Worm (Caenorhabditis elegans) whole organism, L2 larva: ENCODE data around the gene T28A11.13.

Experiments
- C34F6.9 ChIP-seq: fragments of 150-350 bp; optimal IDR thresholded peaks from 2 replicates; lab custom pipeline; 2014; ENCODE audit warnings: missing biosample characterization, missing genetic modification characterization
- R02D3.7 ChIP-seq: fragments of 150-350 bp; optimal IDR thresholded peaks from 2 replicates; lab custom pipeline; 2014; ENCODE audit warnings: missing biosample characterization, missing genetic modification characterization
- Y55F3AM.14 ChIP-seq: fragments of 200-800 bp; sonication (Bioruptor generic); optimal IDR thresholded peaks from 2 replicates; lab custom pipeline; 2018; ENCODE audit warnings: mild to moderate bottlenecking, missing genetic modification characterization, missing compliant biosample characterization
- alr-1 ChIP-seq: fragments of 150-350 bp; optimal IDR thresholded peaks from 2 replicates; lab custom pipeline; 2014; ENCODE audit warnings: missing biosample characterization, missing genetic modification characterization
- aly-2 ChIP-seq: fragments of 150-350 bp; optimal IDR thresholded peaks from 2 replicates; lab custom pipeline; 2014; ENCODE audit warnings: missing biosample characterization, missing genetic modification characterization
- ama-1 ChIP-seq: fragments of 150-350 bp; optimal IDR thresholded peaks from 2 replicates; lab custom pipeline; 2018; ENCODE audit warnings: inconsistent platforms
- ceh-16 ChIP-seq: fragments of 150-350 bp; optimal IDR thresholded peaks from 2 replicates; lab custom pipeline; 2014; ENCODE audit warnings: missing biosample characterization, missing genetic modification characterization
- ceh-82 ChIP-seq: fragments of 150-350 bp; optimal IDR thresholded peaks from 2 replicates; lab custom pipeline; 2014; ENCODE audit warnings: missing biosample characterization, missing genetic modification characterization
- crh-2 ChIP-seq: sonication (generic microtip); optimal IDR thresholded peaks from 2 replicates; lab custom pipeline; 2017; ENCODE audit warnings: missing biosample characterization, missing genetic modification characterization
- dmd-4 ChIP-seq: sonication (generic microtip); optimal IDR thresholded peaks from 2 replicates; lab custom pipeline; 2017; ENCODE audit warnings: missing biosample characterization, missing genetic modification characterization
- egl-27 ChIP-seq: sonication (generic microtip); optimal IDR thresholded peaks from 3 replicates; lab custom pipeline; 2017; ENCODE audit warnings: missing biosample characterization, missing genetic modification reagents, missing genetic modification characterization
- elt-1 ChIP-seq: fragments of 150-350 bp; optimal IDR thresholded peaks from 2 replicates; lab custom pipeline; 2014; ENCODE audit warnings: missing biosample characterization, missing genetic modification characterization
- elt-3 ChIP-seq: sonication (generic microtip); optimal IDR thresholded peaks from 2 replicates; lab custom pipeline; 2017; ENCODE audit warnings: missing biosample characterization, missing genetic modification characterization
- fos-1 ChIP-seq: fragments of 150-350 bp; optimal IDR thresholded peaks from 2 replicates; lab custom pipeline; 2014; ENCODE audit warnings: missing biosample characterization, missing genetic modification characterization
- gmeb-1 ChIP-seq: fragments of 150-350 bp; optimal IDR thresholded peaks from 2 replicates; lab custom pipeline; 2014; ENCODE audit warnings: missing biosample characterization, missing genetic modification characterization
- lin-11 ChIP-seq: fragments of 150-350 bp; sonication (generic microtip); optimal IDR thresholded peaks from 2 replicates; lab custom pipeline; 2014; ENCODE audit warnings: missing biosample characterization, missing genetic modification characterization, inconsistent platforms, mixed read lengths
- lin-13 ChIP-seq: fragments of 150-350 bp; optimal IDR thresholded peaks from 2 replicates; lab custom pipeline; 2014; ENCODE audit warnings: missing biosample characterization, missing genetic modification reagents, missing genetic modification characterization
- lin-39 ChIP-seq: fragments of 150-350 bp; optimal IDR thresholded peaks from 2 replicates; lab custom pipeline; 2014; ENCODE audit warnings: missing biosample characterization, missing genetic modification reagents, missing genetic modification characterization
- lsy-2 ChIP-seq, 2 experiments: fragments of 150-350 bp in 1 of 2; sonication (generic microtip) in 1 of 2; optimal IDR thresholded peaks; 2 replicates each; lab custom pipeline; 2014 to 2017; ENCODE audit warnings: missing biosample characterization in 2 of 2, missing genetic modification characterization in 2 of 2
- mbf-1 ChIP-seq: sonication (generic microtip); optimal IDR thresholded peaks from 2 replicates; lab custom pipeline; 2017; ENCODE audit warnings: missing biosample characterization, missing genetic modification characterization
- mdl-1 ChIP-seq, 2 experiments: fragments of 150-350 bp in 1 of 2; sonication (generic microtip) in 1 of 2; optimal IDR thresholded peaks; 2 replicates each; lab custom pipeline; 2017; ENCODE audit warnings: missing biosample characterization in 2 of 2, missing genetic modification characterization in 2 of 2
- nhr-11 ChIP-seq: fragments of 150-350 bp; optimal IDR thresholded peaks from 2 replicates; lab custom pipeline; 2014; ENCODE audit warnings: missing biosample characterization, missing genetic modification characterization
- nhr-12 ChIP-seq: fragments of 150-350 bp; optimal IDR thresholded peaks from 2 replicates; lab custom pipeline; 2014; ENCODE audit warnings: missing biosample characterization, missing genetic modification characterization
- nhr-129 ChIP-seq: fragments of 150-350 bp; optimal IDR thresholded peaks from 2 replicates; lab custom pipeline; 2014; ENCODE audit warnings: missing biosample characterization, missing genetic modification characterization
- nhr-21 ChIP-seq: fragments of 150-350 bp; optimal IDR thresholded peaks from 2 replicates; lab custom pipeline; 2014; ENCODE audit warnings: missing biosample characterization, missing genetic modification characterization
- nhr-25 ChIP-seq: fragments of 150-350 bp; sonication (generic microtip); optimal IDR thresholded peaks from 3 replicates; lab custom pipeline; 2014; ENCODE audit warnings: missing biosample characterization, missing genetic modification characterization
- nhr-6 ChIP-seq: fragments of 150-350 bp; optimal IDR thresholded peaks from 2 replicates; lab custom pipeline; 2014; ENCODE audit warnings: missing biosample characterization, missing genetic modification characterization
- nhr-77 ChIP-seq: fragments of 150-350 bp; optimal IDR thresholded peaks from 2 replicates; lab custom pipeline; 2014; ENCODE audit warnings: missing biosample characterization, missing genetic modification characterization
- peb-1 ChIP-seq: fragments of 150-350 bp; optimal IDR thresholded peaks from 2 replicates; lab custom pipeline; 2014; ENCODE audit warnings: missing biosample characterization, missing genetic modification characterization
- sem-4 ChIP-seq: fragments of 150-350 bp; optimal IDR thresholded peaks from 2 replicates; lab custom pipeline; 2014; ENCODE audit warnings: missing biosample characterization, missing genetic modification reagents, missing genetic modification characterization
- skn-1 ChIP-seq: sonication (generic microtip); optimal IDR thresholded peaks from 2 replicates; lab custom pipeline; 2017; ENCODE audit warnings: missing biosample characterization, missing genetic modification characterization
- sma-3 ChIP-seq: sonication (generic microtip); optimal IDR thresholded peaks from 2 replicates; lab custom pipeline; 2016; ENCODE audit warnings: missing genetic modification reagents, missing genetic modification characterization, missing compliant biosample characterization
- sma-9 ChIP-seq, 2 experiments: fragments of 150-350 bp in 1 of 2; sonication (generic microtip) in 1 of 2; optimal IDR thresholded peaks; 2 replicates each; lab custom pipeline; 2014 to 2016; ENCODE audit warnings: missing genetic modification characterization in 2 of 2, mild to moderate bottlenecking in 1 of 2, missing biosample characterization in 1 of 2, missing compliant biosample characterization in 1 of 2, missing genetic modification reagents in 1 of 2, moderate library complexity in 1 of 2
- snpc-4 ChIP-seq: fragments of 150-350 bp; optimal IDR thresholded peaks from 2 replicates; lab custom pipeline; 2014; ENCODE audit warnings: missing biosample characterization, missing genetic modification characterization
- unc-55 ChIP-seq: fragments of 150-350 bp; sonication (generic microtip); optimal IDR thresholded peaks from 3 replicates; lab custom pipeline; 2014; ENCODE audit warnings: missing biosample characterization, missing genetic modification reagents, missing genetic modification characterization
- unc-62 ChIP-seq: fragments of 150-350 bp; optimal IDR thresholded peaks from 2 replicates; lab custom pipeline; 2014; ENCODE audit warnings: missing biosample characterization, missing genetic modification reagents, missing genetic modification characterization
- zag-1 ChIP-seq: fragments of 150-350 bp; optimal IDR thresholded peaks from 2 replicates; lab custom pipeline; 2014; ENCODE audit warnings: missing biosample characterization, missing genetic modification characterization
- ztf-1 ChIP-seq: fragments of 200-800 bp; sonication (Bioruptor generic); conservative IDR thresholded peaks from 2 replicates; pipeline ENCODE4 v1.3.6; 2022; ENCODE audit warnings: missing genetic modification characterization, missing compliant biosample characterization
- ztf-11 ChIP-seq: sonication (generic microtip); optimal IDR thresholded peaks from 2 replicates; lab custom pipeline; 2017; ENCODE audit warnings: missing biosample characterization, missing genetic modification characterization
- ztf-4 ChIP-seq: fragments of 150-350 bp; optimal IDR thresholded peaks from 2 replicates; lab custom pipeline; 2014; ENCODE audit warnings: missing biosample characterization, missing genetic modification characterization

T28A11.13 gene

ce11 chrV:3250153-3250552 is at the start of gene T28A11.13:
TSS of gene T28A11.13 (minus strand) at chrV:3250253.
- TF ChIP-seq ztf-11 (tag; lab: Kevin White, UChicago), result no peak
- TF ChIP-seq nhr-77 (tag; lab: Kevin White, UChicago), result no peak
- no peak for TF ChIP-seq sma-3
- no peak for TF ChIP-seq mdl-1 (tag; optimal IDR thresholded peaks at IDR 0.05; lab: Kevin White, UChicago)

ce11 chrV:3299437-3299836 is 49.4 kb upstream of the T28A11.13 start:
- TF ChIP-seq elt-1 (no peak), nhr-21 (tag; lab: Kevin White, UChicago) (no peak), R02D3.7 (no peak), nhr-25 (no peak), elt-3 (no peak), ztf-11 (tag; lab: Kevin White, UChicago) (no peak)
- TF ChIP-seq, all 48 proteins: peak for 0

ce11 chrV:3297764-3298163 is 47.7 kb upstream of the T28A11.13 start, which contains the start of gene srx-122:
TSS of gene srx-122 (minus strand) at chrV:3297864.
- TF ChIP-seq lsy-2 (tag; optimal IDR thresholded peaks at IDR 0.05; lab: Kevin White, UChicago), result no peak
- no peak for TF ChIP-seq Y55F3AM.14 (GFP tag; lab: Kevin White, UChicago)
- TF ChIP-seq nhr-25, result no peak
- no peak for TF ChIP-seq dmd-4 (tag; lab: Kevin White, UChicago)
- TF ChIP-seq nhr-11 (tag; lab: Kevin White, UChicago), result no peak
- no peak for TF ChIP-seq unc-62
- no peak for TF ChIP-seq elt-1
- TF ChIP-seq lin-39 (tag; lab: Kevin White, UChicago), result no peak
- no peak for TF ChIP-seq zag-1 (tag; lab: Kevin White, UChicago)
- TF ChIP-seq alr-1 (tag; lab: Kevin White, UChicago), result no peak
- no peak for TF ChIP-seq nhr-129 (tag; lab: Kevin White, UChicago)
- TF ChIP-seq gmeb-1 (tag; lab: Kevin White, UChicago), result no peak
- no peak for TF ChIP-seq sma-3
- TF ChIP-seq C34F6.9 (tag; lab: Kevin White, UChicago), result no peak
- no peak for TF ChIP-seq lin-11 (tag; lab: Kevin White, UChicago)
- TF ChIP-seq crh-2 (tag; lab: Kevin White, UChicago), result no peak
- TF ChIP-seq egl-27 (tag; lab: Kevin White, UChicago), result no peak
- no peak for TF ChIP-seq nhr-6 (tag; lab: Kevin White, UChicago)

ce11 chrV:3295368-3295767 is 45.3 kb upstream of the T28A11.13 start:
- TF ChIP-seq aly-2 (tag; lab: Kevin White, UChicago), result no peak
- TF ChIP-seq ztf-4 (tag; lab: Kevin White, UChicago), result no peak
- no peak for TF ChIP-seq sem-4 (tag; lab: Kevin White, UChicago)
- no peak for TF ChIP-seq egl-27 (tag; lab: Kevin White, UChicago)
- TF ChIP-seq nhr-12 (tag; lab: Kevin White, UChicago), result no peak
- TF ChIP-seq skn-1 (tag; lab: Kevin White, UChicago), result no peak
- TF ChIP-seq sma-9 (GFP tag; optimal IDR thresholded peaks at IDR 0.05; lab: Kevin White, UChicago), result no peak
- no peak for TF ChIP-seq sma-9 (tag; optimal IDR thresholded peaks at IDR 0.05; lab: Kevin White, UChicago)
- no peak for TF ChIP-seq unc-62
- no peak for TF ChIP-seq zag-1 (tag; lab: Kevin White, UChicago)
- TF ChIP-seq mbf-1 (tag; lab: Kevin White, UChicago), result no peak
- no peak for TF ChIP-seq ama-1 (lab: Kevin White, UChicago)
- no peak for TF ChIP-seq nhr-21 (tag; lab: Kevin White, UChicago)
- TF ChIP-seq unc-55 (GFP tag; lab: Kevin White, UChicago), result no peak
- no peak for TF ChIP-seq peb-1 (tag; lab: Kevin White, UChicago)
- no peak for TF ChIP-seq snpc-4
- TF ChIP-seq, all 48 proteins: peak for 0

- no peak for TF ChIP-seq mbf-1 (tag; lab: Kevin White, UChicago)
- no peak for TF ChIP-seq ztf-4 (tag; lab: Kevin White, UChicago)
- TF ChIP-seq ceh-82 (tag; lab: Kevin White, UChicago), result no peak
- TF ChIP-seq lin-39 (tag; lab: Kevin White, UChicago), result no peak
- TF ChIP-seq sem-4 (tag; lab: Kevin White, UChicago), result no peak
- TF ChIP-seq skn-1 (tag; lab: Kevin White, UChicago), result no peak
- no peak for TF ChIP-seq ztf-1 (GFP tag; lab: Robert Waterston, UW)
- no peak for TF ChIP-seq ama-1 (lab: Kevin White, UChicago)
- TF ChIP-seq nhr-129 (tag; lab: Kevin White, UChicago), result no peak
- TF ChIP-seq R02D3.7, result no peak
- no peak for TF ChIP-seq egl-27 (tag; lab: Kevin White, UChicago)
- no peak for TF ChIP-seq unc-62
- no peak for TF ChIP-seq fos-1 (tag; lab: Kevin White, UChicago)
- no peak for TF ChIP-seq sma-3
- no peak for TF ChIP-seq lin-13 (GFP tag; lab: Kevin White, UChicago)
- TF ChIP-seq ceh-16 (tag; lab: Kevin White, UChicago), result no peak
- TF ChIP-seq C34F6.9 (tag; lab: Kevin White, UChicago), result no peak
- TF ChIP-seq alr-1 (tag; lab: Kevin White, UChicago), result no peak
These were observed 39.2 kb upstream of the T28A11.13 start, which contains the start of gene F35F10.6 for ce11 chrV:3289267-3289666. TSS of gene F35F10.6 (minus strand) at chrV:3289367.
